Fruit fly (Drosophila melanogaster): Measurements from ENCODE around the gene ppk16.

ppk16 gene

DNA sequence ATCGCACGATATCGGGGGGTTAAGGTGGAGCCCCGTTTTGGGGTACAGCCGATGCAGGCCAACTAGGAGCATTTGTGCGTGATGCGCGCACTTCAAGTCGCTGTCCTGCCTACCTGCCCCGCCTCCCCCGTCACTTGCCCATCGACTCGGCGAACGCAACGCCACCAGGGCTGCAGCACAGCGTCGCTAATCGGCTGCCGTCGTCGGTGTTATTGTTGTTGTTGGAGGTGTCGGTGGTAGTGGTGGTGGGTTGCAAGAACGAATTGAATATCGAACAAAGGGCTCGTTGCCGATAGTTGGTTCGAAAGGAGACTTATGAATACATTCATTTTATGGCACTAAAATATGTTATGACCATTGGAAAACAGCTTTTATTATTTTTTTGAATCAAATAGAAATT lies 16.0 kb downstream of the ppk16 start (continued):
- TF ChIP-seq phol (tag; optimal IDR thresholded peaks at IDR 0.05) (peak; percentile 40), fd102C (GFP tag; optimal IDR thresholded peaks at IDR 0.05) (no peak), B-H1 (GFP tag; IDR thresholded peaks at IDR 0.05) (peak; percentile 34; the same call in 2 of the 3 replicates), slou (GFP tag; optimal IDR thresholded peaks at IDR 0.05) (no peak), Dip3 (GFP tag; optimal IDR thresholded peaks at IDR 0.05) (peak; percentile 11), Fer3 (tag; optimal IDR thresholded peaks at IDR 0.05) (peak; percentile 61), CG6654 (GFP tag; optimal IDR thresholded peaks at IDR 0.05) (no peak), CG16779 (GFP tag; IDR thresholded peaks at IDR 0.05) (no peak), sens-2 (GFP tag; IDR thresholded peaks at IDR 0.05) (0 out of 2 replicates have a peak, but pooled peaks have one; percentile 6), wor (GFP tag; IDR thresholded peaks at IDR 0.05) (no peak), Lhr (GFP tag; optimal IDR thresholded peaks at IDR 0.05) (peak; percentile 0), Atf6 (GFP tag; IDR thresholded peaks at IDR 0.05) (peak; percentile 56; the same call in 1 of the 2 replicates), inv (GFP tag; IDR thresholded peaks at IDR 0.05; ENCODE audit: partially characterized antibody) (peak; percentile 92), p53 (GFP tag; optimal IDR thresholded peaks at IDR 0.05) (no peak), zfh2 (GFP tag; optimal IDR thresholded peaks at IDR 0.05) (peak; percentile 61), Sry-δ (GFP tag; optimal IDR thresholded peaks at IDR 0.05) (peak; percentile 93), Ravus (GFP tag; IDR thresholded peaks at IDR 0.05) (no peak), CG4820 (GFP tag; optimal IDR thresholded peaks at IDR 0.05) (no peak), Hsf (GFP tag; optimal IDR thresholded peaks at IDR 0.05) (peak; percentile 40), hth (optimal IDR thresholded peaks at IDR 0.05) (no peak), CG13287 (GFP tag; IDR thresholded peaks at IDR 0.05; ENCODE audit: partially characterized antibody) (peak; percentile 95), chm (GFP tag; IDR thresholded peaks at IDR 0.05) (peak; percentile 82), zf30C (GFP tag; optimal IDR thresholded peaks at IDR 0.05) (peak; percentile 42), zfh1 (GFP tag; IDR thresholded peaks at IDR 0.05) (peak; percentile 79), z (GFP tag; IDR thresholded peaks at IDR 0.05) (no peak), Bdp1 (GFP tag; optimal IDR thresholded peaks at IDR 0.05) (peak; percentile 54), CG10274 (GFP tag; optimal IDR thresholded peaks at IDR 0.05) (no peak), CG12942 (GFP tag; optimal IDR thresholded peaks at IDR 0.05) (peak; percentile 18), CG11085 (GFP tag; IDR thresholded peaks at IDR 0.05) (peak; percentile 77), CG10147 (GFP tag; optimal IDR thresholded peaks at IDR 0.05) (peak; percentile 23), CG3838 (GFP tag; optimal IDR thresholded peaks at IDR 0.05) (no peak), crc (GFP tag; optimal IDR thresholded peaks at IDR 0.05) (no peak), Dfd (GFP tag; optimal IDR thresholded peaks at IDR 0.05) (no peak), Chrac-16 (GFP tag; optimal IDR thresholded peaks at IDR 0.05) (peak; percentile 46), chinmo (GFP tag; IDR thresholded peaks at IDR 0.05; ENCODE audit: partially characterized antibody) (peak; percentile 96), Eip74EF (GFP tag; optimal IDR thresholded peaks at IDR 0.05) (no peak), Jarid2 (GFP tag; optimal IDR thresholded peaks at IDR 0.05) (no peak), H15 (GFP tag; IDR thresholded peaks at IDR 0.05) (peak; percentile 60; the same call in 1 of the 3 replicates), CG2202 (tag; optimal IDR thresholded peaks at IDR 0.05) (no peak), CTCF (GFP tag; optimal IDR thresholded peaks at IDR 0.05) (peak; percentile 24), CG12071 (GFP tag; optimal IDR thresholded peaks at IDR 0.05) (peak; percentile 40), CG11093 (GFP tag; IDR thresholded peaks at IDR 0.05) (no peak), ssp (GFP tag; IDR thresholded peaks at IDR 0.05) (peak; percentile 45), CG9876 (GFP tag; optimal IDR thresholded peaks at IDR 0.05) (peak; percentile 17), E2f1 (GFP tag; IDR thresholded peaks at IDR 0.05) (peak; percentile 63), org-1 (GFP tag; optimal IDR thresholded peaks at IDR 0.05) (no peak), stwl (tag; optimal IDR thresholded peaks at IDR 0.05) (peak; percentile 83), ci (GFP tag; IDR thresholded peaks at IDR 0.05) (peak; percentile 67; the same call in 2 of the 3 replicates), Ets97D (GFP tag; optimal IDR thresholded peaks at IDR 0.05) (peak; percentile 53), slbo (GFP tag; IDR thresholded peaks at IDR 0.05) (peak; percentile 88), ewg (GFP tag; optimal IDR thresholded peaks at IDR 0.05) (peak; percentile 57), btn (GFP tag; optimal IDR thresholded peaks at IDR 0.05) (no peak), h (optimal IDR thresholded peaks at IDR 0.05) (no peak)
